Fruit fly (Drosophila melanogaster) whole organism, embryonic: ENCODE data around the gene CG2617.
A peak's percentile ranks its signal among the peaks of the same experiment; 100 is the strongest.

ENCODE experiments used
- Asciz ChIP-seq: fragments of 200-800 bp; sonication (Bioruptor generic); optimal IDR thresholded peaks from 2 replicates; lab custom pipeline; 2017; ENCODE audit warnings: missing biosample characterization, mild to moderate bottlenecking, missing genetic modification characterization, missing genetic modification reagents
- Atf-2 ChIP-seq: fragments of 200-800 bp; sonication (Bioruptor generic); optimal IDR thresholded peaks from 2 replicates; lab custom pipeline; 2016; ENCODE audit warnings: missing biosample characterization, missing genetic modification characterization
- B-H2 ChIP-seq: fragments of 200-800 bp; sonication (Bioruptor generic); optimal IDR thresholded peaks from 2 replicates; lab custom pipeline; 2018; ENCODE audit warnings: missing biosample characterization, mild to moderate bottlenecking, missing genetic modification characterization
- CG10147 ChIP-seq: fragments of 200-800 bp; sonication (Bioruptor generic); optimal IDR thresholded peaks from 2 replicates; lab custom pipeline; 2019; ENCODE audit warnings: missing biosample characterization, mild to moderate bottlenecking, missing genetic modification characterization, moderate library complexity
- CG11093 ChIP-seq: fragments of 200-800 bp; sonication (Bioruptor generic); IDR thresholded peaks from 3 replicates; pipeline ENCODE4 v1.3.6; 2022; ENCODE audit warnings: missing biosample characterization, missing genetic modification characterization
- CG12744 ChIP-seq: fragments of 200-800 bp; sonication (Bioruptor generic); optimal IDR thresholded peaks from 2 replicates; lab custom pipeline; 2016; ENCODE audit warnings: missing biosample characterization, missing genetic modification characterization
- CG13424 ChIP-seq: fragments of 200-800 bp; sonication (Bioruptor generic); optimal IDR thresholded peaks from 2 replicates; lab custom pipeline; 2019; ENCODE audit warnings: missing biosample characterization, mild to moderate bottlenecking, missing genetic modification characterization, moderate library complexity
- CG15514 ChIP-seq: fragments of 200-800 bp; sonication (Bioruptor generic); optimal IDR thresholded peaks from 3 replicates; lab custom pipeline; 2017; ENCODE audit warnings: missing biosample characterization, missing genetic modification characterization, mild to moderate bottlenecking, moderate library complexity, missing genetic modification reagents
- CG1647 ChIP-seq: fragments of 200-800 bp; sonication (Bioruptor generic); optimal IDR thresholded peaks from 3 replicates; lab custom pipeline; 2016; ENCODE audit warnings: missing biosample characterization, missing genetic modification characterization
- CG16813 ChIP-seq: fragments of 200-800 bp; sonication (Bioruptor generic); IDR thresholded peaks from 3 replicates; pipeline ENCODE4 v1.3.6; 2022; ENCODE audit warnings: missing biosample characterization, missing genetic modification characterization; ENCODE audit not compliant: partially characterized antibody
- CG18262 ChIP-seq: fragments of 200-800 bp; optimal IDR thresholded peaks from 3 replicates; lab custom pipeline; 2019; ENCODE audit warnings: missing biosample characterization, mild to moderate bottlenecking, missing genetic modification characterization, moderate library complexity
- CG18764 ChIP-seq: fragments of 200-800 bp; sonication (Bioruptor generic); optimal IDR thresholded peaks from 3 replicates; lab custom pipeline; 2016; ENCODE audit warnings: missing biosample characterization, missing genetic modification characterization
- CG33213 ChIP-seq: fragments of 200-800 bp; sonication (Bioruptor generic); optimal IDR thresholded peaks from 3 replicates; lab custom pipeline; 2016; ENCODE audit warnings: missing biosample characterization, missing genetic modification characterization
- CG34376 ChIP-seq: fragments of 200-800 bp; sonication (Bioruptor generic); optimal IDR thresholded peaks from 2 replicates; lab custom pipeline; 2018; ENCODE audit warnings: missing biosample characterization, mild to moderate bottlenecking, missing genetic modification characterization
- CoRest ChIP-seq: fragments of 200-800 bp; sonication (Bioruptor generic); optimal IDR thresholded peaks from 3 replicates; lab custom pipeline; 2018; ENCODE audit warnings: missing biosample characterization, mild to moderate bottlenecking, missing genetic modification characterization, moderate library complexity
- Dad ChIP-seq: fragments of 200-800 bp; sonication (Bioruptor generic); optimal IDR thresholded peaks from 3 replicates; lab custom pipeline; 2016; ENCODE audit warnings: missing biosample characterization, missing genetic modification characterization
- E2f2 ChIP-seq: fragments of 200-800 bp; sonication (Bioruptor generic); IDR thresholded peaks from 2 replicates; pipeline ENCODE4 v1.3.6; 2022; ENCODE audit warnings: missing biosample characterization, missing genetic modification characterization
- Ets97D ChIP-seq: fragments of 200-800 bp; sonication (Bioruptor generic); optimal IDR thresholded peaks from 3 replicates; lab custom pipeline; 2016; ENCODE audit warnings: missing biosample characterization, missing genetic modification characterization
- HLH4C ChIP-seq: fragments of 200-800 bp; sonication (Bioruptor generic); IDR thresholded peaks from 3 replicates; pipeline ENCODE4 v1.3.6; 2022; ENCODE audit warnings: missing biosample characterization, missing genetic modification characterization; ENCODE audit not compliant: partially characterized antibody
- Hr3 ChIP-seq: fragments of 200-800 bp; sonication (Bioruptor generic); optimal IDR thresholded peaks from 3 replicates; lab custom pipeline; 2016; ENCODE audit warnings: missing biosample characterization, missing genetic modification characterization
- MBD-R2 ChIP-seq: fragments of 200-800 bp; sonication (Bioruptor generic); IDR thresholded peaks from 2 replicates; pipeline ENCODE4 v1.3.6; 2022; ENCODE audit warnings: missing biosample characterization, missing genetic modification characterization
- MESR4 ChIP-seq: fragments of 200-800 bp; sonication (Bioruptor generic); optimal IDR thresholded peaks from 2 replicates; lab custom pipeline; 2018; ENCODE audit warnings: missing biosample characterization, mild to moderate bottlenecking, missing genetic modification characterization, moderate library complexity
- Max ChIP-seq: fragments of 200-800 bp; sonication (Bioruptor generic); optimal IDR thresholded peaks from 2 replicates; lab custom pipeline; 2016; ENCODE audit warnings: missing biosample characterization, mild to moderate bottlenecking, missing genetic modification characterization
- Optix ChIP-seq: fragments of 200-800 bp; sonication (Bioruptor generic); IDR thresholded peaks from 3 replicates; pipeline ENCODE4 v1.3.6; 2022; ENCODE audit warnings: missing biosample characterization, missing genetic modification characterization
- Poxn ChIP-seq: fragments of 200-800 bp; sonication (Bioruptor generic); IDR thresholded peaks from 2 replicates; pipeline ENCODE4 v1.3.6; 2022; ENCODE audit warnings: missing biosample characterization, missing genetic modification characterization
- Rfx ChIP-seq: fragments of 200-800 bp; sonication (Bioruptor generic); IDR thresholded peaks from 2 replicates; pipeline ENCODE4 v1.3.6; 2022; ENCODE audit warnings: missing biosample characterization, missing genetic modification characterization
- Side ChIP-seq: fragments of 200-800 bp; sonication (Bioruptor generic); optimal IDR thresholded peaks from 2 replicates; lab custom pipeline; 2016; ENCODE audit warnings: missing biosample characterization, missing genetic modification characterization
- Six4 ChIP-seq: fragments of 200-800 bp; sonication (Bioruptor generic); optimal IDR thresholded peaks from 2 replicates; lab custom pipeline; 2016; ENCODE audit warnings: missing biosample characterization, missing genetic modification characterization
- Sry-δ ChIP-seq: fragments of 200-800 bp; sonication (Bioruptor generic); optimal IDR thresholded peaks from 2 replicates; lab custom pipeline; 2016; ENCODE audit warnings: missing biosample characterization, missing genetic modification characterization
- bab2 ChIP-seq: fragments of 200-800 bp; sonication (Bioruptor generic); optimal IDR thresholded peaks from 2 replicates; lab custom pipeline; 2016; ENCODE audit warnings: missing biosample characterization, missing genetic modification characterization
- br ChIP-seq: fragments of >200 bp; optimal IDR thresholded peaks from 2 replicates; lab custom pipeline; 2017
- btn ChIP-seq: fragments of 200-800 bp; sonication (Bioruptor generic); optimal IDR thresholded peaks from 2 replicates; lab custom pipeline; 2016; ENCODE audit warnings: missing biosample characterization, missing genetic modification characterization
- chif ChIP-seq, 2 experiments: fragments of 200-800 bp; sonication (Bioruptor generic); optimal IDR thresholded peaks; 3 replicates each; lab custom pipeline; 2016; ENCODE audit warnings: missing biosample characterization in 2 of 2, missing genetic modification characterization in 2 of 2
- corto ChIP-seq: fragments of 200-800 bp; sonication (Bioruptor generic); optimal IDR thresholded peaks from 2 replicates; lab custom pipeline; 2016; ENCODE audit warnings: missing biosample characterization, mild to moderate bottlenecking, missing genetic modification characterization, moderate library complexity
- dmrt11E ChIP-seq: fragments of 200-800 bp; sonication (Bioruptor generic); optimal IDR thresholded peaks from 3 replicates; lab custom pipeline; 2018; ENCODE audit warnings: missing biosample characterization, mild to moderate bottlenecking, missing genetic modification characterization, moderate library complexity
- esg ChIP-seq: fragments of 200-800 bp; sonication (Bioruptor generic); conservative IDR thresholded peaks from 2 replicates; pipeline ENCODE4 v1.3.6; 2022; ENCODE audit warnings: missing biosample characterization, missing genetic modification characterization
- exex ChIP-seq: fragments of 200-800 bp; sonication (Bioruptor generic); optimal IDR thresholded peaks from 4 replicates; lab custom pipeline; 2018; ENCODE audit warnings: missing biosample characterization, mild to moderate bottlenecking, missing genetic modification characterization, moderate library complexity
- fd96Cb ChIP-seq: fragments of 200-800 bp; sonication (Bioruptor generic); optimal IDR thresholded peaks from 2 replicates; lab custom pipeline; 2018; ENCODE audit warnings: missing biosample characterization, mild to moderate bottlenecking, missing genetic modification characterization, moderate library complexity
- ftz-f1 ChIP-seq: fragments of 200-800 bp; sonication (Bioruptor generic); optimal IDR thresholded peaks from 2 replicates; lab custom pipeline; 2016; ENCODE audit warnings: missing biosample characterization, missing genetic modification characterization
- fu2 ChIP-seq: fragments of 200-800 bp; sonication (Bioruptor generic); optimal IDR thresholded peaks from 2 replicates; lab custom pipeline; 2016; ENCODE audit warnings: missing biosample characterization, missing genetic modification characterization
- ind ChIP-seq: fragments of 200-800 bp; sonication (Bioruptor generic); optimal IDR thresholded peaks from 3 replicates; lab custom pipeline; 2016; ENCODE audit warnings: missing biosample characterization, missing genetic modification characterization
- lov ChIP-seq, 2 experiments: fragments of 200-800 bp in 1 of 2; fragments of >200 bp in 1 of 2; sonication (Bioruptor generic) in 1 of 2; IDR thresholded peaks in 1 of 2; optimal IDR thresholded peaks in 1 of 2; 2 replicates in 1 of 2; 3 replicates in 1 of 2; pipeline versions ENCODE4 v1.3.6 to Lab custom; 2017 to 2022; ENCODE audit warnings: missing biosample characterization in 1 of 2, missing genetic modification characterization in 1 of 2
- mld ChIP-seq: fragments of 200-800 bp; sonication (Bioruptor generic); IDR thresholded peaks from 3 replicates; pipeline ENCODE4 v1.3.6; 2022; ENCODE audit warnings: missing biosample characterization, missing genetic modification characterization; ENCODE audit not compliant: partially characterized antibody
- prd ChIP-seq, 3 experiments: fragments of >200 bp in 2 of 3; fragments of 200-800 bp in 1 of 3; sonication (Bioruptor generic) in 1 of 3; optimal IDR thresholded peaks in 2 of 3; IDR thresholded peaks in 1 of 3; 2 replicates in 2 of 3; 3 replicates in 1 of 3; pipeline versions ENCODE4 v1.3.6 to Lab custom; 2017 to 2022; ENCODE audit warnings: missing biosample characterization in 1 of 3, missing genetic modification characterization in 1 of 3
- pum ChIP-seq: fragments of 200-800 bp; sonication (Bioruptor generic); optimal IDR thresholded peaks from 2 replicates; lab custom pipeline; 2016; ENCODE audit warnings: missing biosample characterization, missing genetic modification characterization
- row ChIP-seq: fragments of 200-800 bp; sonication (Bioruptor generic); IDR thresholded peaks from 3 replicates; pipeline ENCODE4 v1.3.6; 2022; ENCODE audit warnings: missing biosample characterization, missing genetic modification characterization
- run ChIP-seq: fragments of 200-800 bp; sonication (Bioruptor generic); optimal IDR thresholded peaks from 3 replicates; lab custom pipeline; 2018; ENCODE audit warnings: missing biosample characterization, mild to moderate bottlenecking, missing genetic modification characterization
- sd ChIP-seq: fragments of 200-800 bp; sonication (Bioruptor generic); optimal IDR thresholded peaks from 3 replicates; lab custom pipeline; 2018; ENCODE audit warnings: missing biosample characterization, mild to moderate bottlenecking, missing genetic modification characterization, moderate library complexity
- stwl ChIP-seq: fragments of 200-800 bp; sonication (Bioruptor generic); optimal IDR thresholded peaks from 3 replicates; lab custom pipeline; 2018; ENCODE audit warnings: missing biosample characterization, mild to moderate bottlenecking, missing genetic modification characterization, moderate library complexity
- trem ChIP-seq: fragments of 200-800 bp; optimal IDR thresholded peaks from 3 replicates; lab custom pipeline; 2019; ENCODE audit warnings: missing biosample characterization, mild to moderate bottlenecking, missing genetic modification characterization, moderate library complexity

CG2617 gene

DNA sequence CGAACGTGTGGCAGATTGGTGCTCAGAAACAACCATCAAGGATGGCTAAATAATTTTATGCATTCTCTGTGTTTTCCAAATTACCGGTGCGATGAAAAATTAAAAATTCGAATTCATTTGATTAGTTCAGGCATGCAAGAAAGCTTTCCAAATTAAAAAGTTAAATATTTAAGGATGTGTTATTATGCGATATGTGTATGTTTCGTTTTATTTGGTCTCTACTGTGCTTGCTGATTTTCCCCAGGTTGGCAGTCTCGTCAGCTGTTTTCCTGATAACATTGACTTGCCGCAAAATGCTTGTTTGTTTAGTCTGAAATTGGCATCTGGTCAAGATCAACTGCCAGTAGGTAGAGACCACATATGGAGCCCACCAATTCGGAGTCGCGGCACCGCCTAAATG, 32.3 kb upstream of the CG2617 start, which contains the start of gene CG2611 (continued):
- TF ChIP-seq Max (GFP tag; lab: Kevin White, UChicago) (peak; percentile 46), Atf-2 (peak; percentile 47), fu2 (GFP tag; lab: Kevin White, UChicago) (peak; percentile 41), CoRest (tag; lab: Kevin White, UChicago) (peak; percentile 51), Asciz (GFP tag; lab: Kevin White, UChicago) (peak; percentile 29), Optix (GFP tag; lab: Robert Waterston, UW) (0 out of 3 replicates have a peak, but pooled peaks have one; percentile 7), MESR4 (GFP tag; lab: Kevin White, UChicago) (peak; percentile 29), CG11093 (no peak), Dad (GFP tag; lab: Kevin White, UChicago) (peak; percentile 10), trem (peak; percentile 99), CG1647 (peak; percentile 40), CG34376 (GFP tag; lab: Kevin White, UChicago) (peak; percentile 22), Sry-δ (peak; percentile 55), Rfx (peak; percentile 72), MBD-R2 (GFP tag; lab: Robert Waterston, UW) (peak; percentile 97), run (tag; lab: Kevin White, UChicago) (no peak), lov (optimal IDR thresholded peaks at IDR 0.05; lab: Kevin White, UChicago) (no peak), lov (GFP tag; IDR thresholded peaks at IDR 0.05; lab: Robert Waterston, UW) (no peak), row (GFP tag; lab: Robert Waterston, UW) (peak; percentile 92), dmrt11E (tag; lab: Kevin White, UChicago) (peak; percentile 45), CG18764 (GFP tag; lab: Kevin White, UChicago) (peak; percentile 1), esg (GFP tag; lab: Robert Waterston, UW) (no peak), fd96Cb (tag; lab: Kevin White, UChicago) (peak; percentile 8), ind (GFP tag; lab: Kevin White, UChicago) (peak; percentile 49), CG16813 (0 out of 3 replicates have a peak, but pooled peaks have one; percentile 6), CG18262 (peak; percentile 45), B-H2 (peak; percentile 25), mld (no peak), HLH4C (no peak), pum (GFP tag; lab: Kevin White, UChicago) (peak; percentile 50), Six4 (peak; percentile 28), CG15514 (peak; percentile 74), exex (tag; lab: Kevin White, UChicago) (no peak), CG13424 (tag; lab: Kevin White, UChicago) (peak; percentile 44), CG10147 (GFP tag; lab: Kevin White, UChicago) (peak; percentile 32), Side (GFP tag; lab: Kevin White, UChicago) (peak; percentile 31), E2f2 (GFP tag; lab: Robert Waterston, UW) (peak; percentile 43), CG12744 (GFP tag; lab: Kevin White, UChicago) (peak; percentile 22), prd (optimal IDR thresholded peaks at IDR 0.05; lab: Kevin White, UChicago) (no peak), prd (GFP tag; IDR thresholded peaks at IDR 0.05; lab: Robert Waterston, UW) (peak; percentile 68), corto (GFP tag; lab: Kevin White, UChicago) (no peak), br (no peak), bab2 (GFP tag; lab: Kevin White, UChicago) (peak; percentile 45), Poxn (no peak), CG33213 (GFP tag; lab: Kevin White, UChicago) (peak; percentile 36), Ets97D (GFP tag; lab: Kevin White, UChicago) (peak; percentile 23), Hr3 (GFP tag; lab: Kevin White, UChicago) (peak; percentile 37), btn (GFP tag; lab: Kevin White, UChicago) (no peak), sd (tag; lab: Kevin White, UChicago) (no peak), ftz-f1 (GFP tag; lab: Kevin White, UChicago) (peak; percentile 31), stwl (peak; percentile 15), chif (GFP tag; optimal IDR thresholded peaks at IDR 0.05; lab: Kevin White, UChicago) (peak; percentile 27 to 38)
